Worm (Caenorhabditis elegans) whole organism, L4 larva: ENCODE results near the gene str-3.

Experiments used
- D1046.2 ChIP-seq: fragments of 200-800 bp; sonication (Bioruptor generic); IDR thresholded peaks from 2 replicates; pipeline ENCODE4 v1.3.6; 2022; ENCODE audit warnings: missing genetic modification characterization, missing compliant biosample characterization
- F44E2.7 ChIP-seq: fragments of 200-800 bp; sonication (Bioruptor generic); IDR thresholded peaks from 2 replicates; pipeline ENCODE4 v2.1.2; 2022; ENCODE audit warnings: missing genetic modification characterization, missing compliant biosample characterization
- F49E8.2 ChIP-seq: sonication (generic microtip); optimal IDR thresholded peaks from 2 replicates; lab custom pipeline; 2016; ENCODE audit warnings: missing compliant biosample characterization, mild to moderate bottlenecking, missing genetic modification characterization, borderline replicate concordance
- R02D3.7 ChIP-seq: fragments of 150-350 bp; sonication (generic microtip); optimal IDR thresholded peaks from 3 replicates; lab custom pipeline; 2014; ENCODE audit warnings: missing biosample characterization, missing genetic modification characterization
- T26A8.4 ChIP-seq: fragments of 200-800 bp; sonication (Bioruptor generic); IDR thresholded peaks from 2 replicates; pipeline ENCODE4 v1.3.6; 2022; ENCODE audit warnings: missing genetic modification characterization, missing compliant biosample characterization
- Y5F2A.4 ChIP-seq: fragments of 200-800 bp; sonication (Bioruptor generic); optimal IDR thresholded peaks from 2 replicates; lab custom pipeline; 2018; ENCODE audit warnings: mild to moderate bottlenecking, missing genetic modification characterization, missing compliant biosample characterization
- ZK337.2 ChIP-seq: fragments of 200-800 bp; sonication (Bioruptor generic); IDR thresholded peaks from 2 replicates; pipeline ENCODE4 v1.3.6; 2022; ENCODE audit warnings: missing genetic modification reagents, missing genetic modification characterization, missing compliant biosample characterization
- ama-1 ChIP-seq: fragments of 150-350 bp; optimal IDR thresholded peaks from 2 replicates; lab custom pipeline; 2014; ENCODE audit warnings: inconsistent platforms, mixed read lengths
- attf-4 ChIP-seq: sonication (generic microtip); optimal IDR thresholded peaks from 3 replicates; lab custom pipeline; 2017; ENCODE audit warnings: missing biosample characterization, missing genetic modification characterization
- ceh-20 ChIP-seq: fragments of 200-800 bp; sonication (Bioruptor generic); IDR thresholded peaks from 2 replicates; pipeline ENCODE4 v1.3.6; 2022; ENCODE audit warnings: missing genetic modification reagents, missing genetic modification characterization, missing compliant biosample characterization
- ceh-44 ChIP-seq: fragments of 200-800 bp; sonication (Bioruptor generic); IDR thresholded peaks from 2 replicates; pipeline ENCODE4 v1.3.6; 2022; ENCODE audit warnings: missing genetic modification reagents, missing genetic modification characterization, missing compliant biosample characterization
- ceh-62 ChIP-seq: sonication (generic microtip); optimal IDR thresholded peaks from 2 replicates; lab custom pipeline; 2017; ENCODE audit warnings: missing biosample characterization, missing genetic modification characterization
- daf-12 ChIP-seq: fragments of 150-350 bp; optimal IDR thresholded peaks from 2 replicates; lab custom pipeline; 2014; ENCODE audit warnings: missing biosample characterization, missing genetic modification reagents, missing genetic modification characterization
- daf-16 ChIP-seq, 3 experiments: sonication (generic microtip); optimal IDR thresholded peaks; 2 replicates each; lab custom pipeline; 2016 to 2017; ENCODE audit warnings: missing genetic modification characterization in 3 of 3, missing genetic modification reagents in 3 of 3, mild to moderate bottlenecking in 2 of 3, missing compliant biosample characterization in 2 of 3, missing biosample characterization in 1 of 3, moderate library complexity in 1 of 3
- daf-19 ChIP-seq: fragments of 200-800 bp; sonication (Bioruptor generic); conservative IDR thresholded peaks from 2 replicates; pipeline ENCODE4 v1.3.6; 2022; ENCODE audit warnings: missing genetic modification characterization, missing compliant biosample characterization
- dmd-8 ChIP-seq: fragments of 200-800 bp; sonication (Bioruptor generic); IDR thresholded peaks from 2 replicates; pipeline ENCODE4 v1.3.6; 2022; ENCODE audit warnings: missing genetic modification characterization, missing compliant biosample characterization
- dve-1 ChIP-seq: sonication (generic microtip); optimal IDR thresholded peaks from 2 replicates; lab custom pipeline; 2017; ENCODE audit warnings: antibody characterized with exemption, mild to moderate bottlenecking, missing genetic modification characterization, missing compliant biosample characterization; ENCODE audit not compliant: insufficient read depth
- egl-27 ChIP-seq: sonication (generic microtip); optimal IDR thresholded peaks from 3 replicates; lab custom pipeline; 2017; ENCODE audit warnings: missing biosample characterization, missing genetic modification reagents, missing genetic modification characterization
- fos-1 ChIP-seq: fragments of 150-350 bp; optimal IDR thresholded peaks from 2 replicates; lab custom pipeline; 2014; ENCODE audit warnings: missing biosample characterization, missing genetic modification characterization
- hlh-30 ChIP-seq: sonication (generic microtip); optimal IDR thresholded peaks from 2 replicates; lab custom pipeline; 2017; ENCODE audit warnings: antibody characterized with exemption, mild to moderate bottlenecking, missing genetic modification characterization, missing compliant biosample characterization; ENCODE audit not compliant: insufficient read depth
- hmg-1.1 ChIP-seq: fragments of 200-800 bp; sonication (Bioruptor generic); IDR thresholded peaks from 2 replicates; pipeline ENCODE4 v1.3.6; 2022; ENCODE audit warnings: missing genetic modification reagents, missing genetic modification characterization, missing compliant biosample characterization
- lin-1 ChIP-seq: fragments of 200-800 bp; sonication (Bioruptor generic); IDR thresholded peaks from 2 replicates; pipeline ENCODE4 v1.3.6; 2022; ENCODE audit warnings: missing genetic modification reagents, missing genetic modification characterization, missing compliant biosample characterization
- lin-13 ChIP-seq: fragments of 150-350 bp; optimal IDR thresholded peaks from 2 replicates; lab custom pipeline; 2014; ENCODE audit warnings: missing biosample characterization, missing genetic modification reagents, missing genetic modification characterization
- lin-15B ChIP-seq: fragments of 150-350 bp; sonication (generic microtip); optimal IDR thresholded peaks from 3 replicates; lab custom pipeline; 2014; ENCODE audit warnings: missing biosample characterization, missing genetic modification characterization
- lin-38 ChIP-seq: fragments of 200-800 bp; sonication (Bioruptor generic); IDR thresholded peaks from 2 replicates; pipeline ENCODE4 v1.3.6; 2022; ENCODE audit warnings: missing genetic modification reagents, missing genetic modification characterization, missing compliant biosample characterization
- lin-39 ChIP-seq: fragments of 150-350 bp; optimal IDR thresholded peaks from 2 replicates; lab custom pipeline; 2014; ENCODE audit warnings: missing biosample characterization, missing genetic modification reagents, missing genetic modification characterization
- lir-3 ChIP-seq: sonication (generic microtip); optimal IDR thresholded peaks from 2 replicates; lab custom pipeline; 2016; ENCODE audit warnings: mild to moderate bottlenecking, missing genetic modification characterization, missing compliant biosample characterization
- lsy-2 ChIP-seq, 2 experiments: fragments of 150-350 bp in 1 of 2; sonication (generic microtip) in 1 of 2; optimal IDR thresholded peaks; 2 replicates each; lab custom pipeline; 2014 to 2017; ENCODE audit warnings: missing biosample characterization in 2 of 2, missing genetic modification characterization in 2 of 2
- madf-5 ChIP-seq, 2 experiments: fragments of 200-800 bp; sonication (Bioruptor generic); IDR thresholded peaks; 2 replicates each; pipeline ENCODE4 v1.3.6; 2022; ENCODE audit warnings: missing compliant biosample characterization in 2 of 2, missing genetic modification characterization in 2 of 2
- mdl-1 ChIP-seq, 2 experiments: fragments of 150-350 bp in 1 of 2; sonication (generic microtip) in 1 of 2; optimal IDR thresholded peaks; 2 replicates each; lab custom pipeline; 2014 to 2017; ENCODE audit warnings: missing biosample characterization in 2 of 2, missing genetic modification characterization in 2 of 2
- nhr-10 ChIP-seq: fragments of 150-350 bp; optimal IDR thresholded peaks from 2 replicates; lab custom pipeline; 2014; ENCODE audit warnings: missing biosample characterization, missing genetic modification characterization
- nhr-102 ChIP-seq: sonication (generic microtip); optimal IDR thresholded peaks from 2 replicates; lab custom pipeline; 2016; ENCODE audit warnings: mild to moderate bottlenecking, missing genetic modification characterization, moderate library complexity, missing compliant biosample characterization
- nhr-25 ChIP-seq: sonication (generic microtip); optimal IDR thresholded peaks from 2 replicates; lab custom pipeline; 2017; ENCODE audit warnings: missing genetic modification characterization, mild to moderate bottlenecking, missing compliant biosample characterization, antibody characterized with exemption, moderate library complexity, borderline replicate concordance; ENCODE audit not compliant: insufficient read depth
- nhr-28 ChIP-seq: fragments of 150-350 bp; optimal IDR thresholded peaks from 2 replicates; lab custom pipeline; 2014; ENCODE audit warnings: missing biosample characterization, missing genetic modification characterization
- nhr-48 ChIP-seq: sonication (generic microtip); optimal IDR thresholded peaks from 2 replicates; lab custom pipeline; 2016; ENCODE audit warnings: mild to moderate bottlenecking, missing genetic modification characterization, missing compliant biosample characterization
- pha-4 ChIP-seq, 2 experiments: fragments of 150-350 bp in 1 of 2; fragments of 200-800 bp in 1 of 2; sonication (Bioruptor generic) in 1 of 2; IDR thresholded peaks in 1 of 2; optimal IDR thresholded peaks in 1 of 2; 2 replicates each; pipeline versions ENCODE4 v1.3.6 to Lab custom; 2014 to 2022; ENCODE audit warnings: missing genetic modification characterization in 2 of 2, missing genetic modification reagents in 2 of 2, missing biosample characterization in 1 of 2, missing compliant biosample characterization in 1 of 2
- php-3 ChIP-seq: fragments of 200-800 bp; sonication (Bioruptor generic); IDR thresholded peaks from 2 replicates; pipeline ENCODE4 v1.3.6; 2022; ENCODE audit warnings: missing genetic modification reagents, missing genetic modification characterization, missing compliant biosample characterization
- saeg-2 ChIP-seq: fragments of 200-800 bp; sonication (Bioruptor generic); IDR thresholded peaks from 2 replicates; pipeline ENCODE4 v1.3.6; 2022; ENCODE audit warnings: missing genetic modification reagents, missing genetic modification characterization, missing compliant biosample characterization
- snpc-1.2 ChIP-seq: fragments of 200-800 bp; sonication (Bioruptor generic); IDR thresholded peaks from 2 replicates; pipeline ENCODE4 v1.3.6; 2022; ENCODE audit warnings: missing genetic modification reagents, missing genetic modification characterization, missing compliant biosample characterization
- spr-3 ChIP-seq: fragments of 200-800 bp; sonication (Bioruptor generic); optimal IDR thresholded peaks from 2 replicates; lab custom pipeline; 2018; ENCODE audit warnings: mild to moderate bottlenecking, missing genetic modification characterization, missing compliant biosample characterization
- tag-97 ChIP-seq: fragments of 200-800 bp; sonication (Bioruptor generic); IDR thresholded peaks from 2 replicates; pipeline ENCODE4 v1.3.6; 2022; ENCODE audit warnings: missing genetic modification characterization, missing compliant biosample characterization
- unc-130 ChIP-seq: sonication (generic microtip); optimal IDR thresholded peaks from 2 replicates; lab custom pipeline; 2016; ENCODE audit warnings: missing genetic modification reagents, missing genetic modification characterization, missing compliant biosample characterization
- unc-39 ChIP-seq: sonication (generic microtip); optimal IDR thresholded peaks from 2 replicates; lab custom pipeline; 2017; ENCODE audit warnings: missing biosample characterization, missing genetic modification characterization
- unc-62 ChIP-seq, 3 experiments: fragments of 150-350 bp in 1 of 3; sonication (generic microtip); optimal IDR thresholded peaks in 2 of 3; peaks in 1 of 3; 1 replicate in 1 of 3; 2 replicates in 2 of 3; lab custom pipeline; 2014 to 2017; ENCODE audit warnings: missing biosample characterization in 3 of 3, missing genetic modification characterization in 3 of 3, missing genetic modification reagents in 3 of 3, missing genotype in 1 of 3
- vab-7 ChIP-seq: fragments of 200-800 bp; sonication (Bioruptor generic); IDR thresholded peaks from 2 replicates; pipeline ENCODE4 v1.3.6; 2022; ENCODE audit warnings: missing genetic modification reagents, missing genetic modification characterization, missing compliant biosample characterization
- zip-11 ChIP-seq: fragments of 200-800 bp; sonication (Bioruptor generic); IDR thresholded peaks from 2 replicates; pipeline ENCODE4 v1.3.6; 2022; ENCODE audit warnings: missing genetic modification characterization, missing compliant biosample characterization
- ztf-11 ChIP-seq: fragments of 150-350 bp; optimal IDR thresholded peaks from 2 replicates; lab custom pipeline; 2014; ENCODE audit warnings: missing biosample characterization, missing genetic modification characterization
- ztf-7 ChIP-seq: fragments of 150-350 bp; optimal IDR thresholded peaks from 2 replicates; lab custom pipeline; 2014; ENCODE audit warnings: missing biosample characterization, missing genetic modification characterization

Gene str-3

ce11 chrIV:11110995-11111619 lies 10.9 kb upstream of the str-3 start, which contains the start of gene rps-5 (continued):
- TF ChIP-seq daf-16 (GFP tag; optimal IDR thresholded peaks at IDR 0.05; lab: Kevin White, UChicago) (no peak), daf-16 (tag; optimal IDR thresholded peaks at IDR 0.05; lab: Kevin White, UChicago) (no peak), R02D3.7 (tag; lab: Kevin White, UChicago) (no peak), saeg-2 (GFP tag; lab: Robert Waterston, UW) (no peak), egl-27 (tag; lab: Kevin White, UChicago) (no peak), hlh-30 (tag; lab: Kevin White, UChicago) (peak; percentile 43), pha-4 (GFP tag; IDR thresholded peaks at IDR 0.05; lab: Robert Waterston, UW) (no peak), pha-4 (tag; optimal IDR thresholded peaks at IDR 0.05; lab: Kevin White, UChicago) (no peak), ZK337.2 (GFP tag; lab: Robert Waterston, UW) (no peak), madf-5 (GFP tag; IDR thresholded peaks at IDR 0.05; lab: Robert Waterston, UW) (no peak), php-3 (GFP tag; lab: Robert Waterston, UW) (no peak), dmd-8 (no peak), nhr-48 (no peak), lir-3 (tag; lab: Kevin White, UChicago) (no peak), nhr-25 (no peak), ceh-20 (GFP tag; lab: Robert Waterston, UW) (no peak), lin-13 (GFP tag; lab: Kevin White, UChicago) (no peak), fos-1 (no peak), nhr-28 (tag; lab: Kevin White, UChicago) (peak; percentile 17), nhr-10 (tag; lab: Kevin White, UChicago) (no peak), lin-39 (no peak), D1046.2 (GFP tag; lab: Robert Waterston, UW) (no peak), zip-11 (no peak), unc-130 (no peak), hmg-1.1 (0 out of 2 replicates have a peak, but pooled peaks have one; percentile 55), nhr-102 (no peak)

- TF ChIP-seq ama-1 (lab: Kevin White, UChicago) (peak; percentile 65), F49E8.2 (tag; lab: Kevin White, UChicago) (peak; percentile 58), lin-15B (tag; lab: Kevin White, UChicago) (no peak), nhr-10 (tag; lab: Kevin White, UChicago) (no peak), vab-7 (GFP tag; lab: Robert Waterston, UW) (no peak), mdl-1 (tag; optimal IDR thresholded peaks at IDR 0.05; lab: Kevin White, UChicago) (no peak), F44E2.7 (GFP tag; lab: Robert Waterston, UW) (no peak), dve-1 (tag; lab: Kevin White, UChicago) (no peak), zip-11 (no peak), unc-39 (no peak), tag-97 (GFP tag; lab: Robert Waterston, UW) (no peak), lin-1 (GFP tag; lab: Robert Waterston, UW) (no peak), ztf-7 (tag; lab: Kevin White, UChicago) (no peak), spr-3 (GFP tag; lab: Kevin White, UChicago) (no peak), daf-19 (0 out of 2 replicates have a peak, but pooled peaks have one; percentile 41), pha-4 (GFP tag; IDR thresholded peaks at IDR 0.05; lab: Robert Waterston, UW) (peak; percentile 54; the same call in 1 of the 2 replicates), pha-4 (tag; optimal IDR thresholded peaks at IDR 0.05; lab: Kevin White, UChicago) (no peak), daf-12 (no peak), lin-39 (no peak), ceh-62 (tag; lab: Kevin White, UChicago) (no peak), unc-130 (no peak), snpc-1.2 (GFP tag; lab: Robert Waterston, UW) (peak; percentile 62; the same call in 1 of the 2 replicates), attf-4 (tag; lab: Kevin White, UChicago) (no peak), lsy-2 (tag; optimal IDR thresholded peaks at IDR 0.05; lab: Kevin White, UChicago) (no peak), lin-38 (GFP tag; lab: Robert Waterston, UW) (peak; percentile 52), Y5F2A.4 (GFP tag; lab: Kevin White, UChicago) (no peak), ceh-44 (no peak), ztf-11 (no peak), madf-5 (GFP tag; IDR thresholded peaks at IDR 0.05; lab: Robert Waterston, UW) (no peak), nhr-48 (no peak), T26A8.4 (GFP tag; lab: Robert Waterston, UW) (no peak), unc-62 (GFP tag; optimal IDR thresholded peaks at IDR 0.05 in 1 of 2; lab: Kevin White, UChicago) (no peak), unc-62 (tag; optimal IDR thresholded peaks at IDR 0.05; lab: Kevin White, UChicago) (no peak)
These were observed 9.6 kb upstream of the str-3 start, which contains the start of gene pigk-1 for ce11 chrIV:11109771-11110170. Gene pigk-1 (minus strand): TSS chrIV:11110018.
